Worm (Caenorhabditis elegans) whole organism, L2 larva: ENCODE measurements around the gene msp-31.

Experiments
- C34F6.9 ChIP-seq: fragments of 150-350 bp; optimal IDR thresholded peaks from 2 replicates; lab custom pipeline; 2014; ENCODE audit warnings: missing biosample characterization, missing genetic modification characterization
- F13H6.1 ChIP-seq: sonication (generic microtip); optimal IDR thresholded peaks from 2 replicates; lab custom pipeline; 2016; ENCODE audit warnings: missing genetic modification characterization, missing compliant biosample characterization
- Y55F3AM.14 ChIP-seq: fragments of 200-800 bp; sonication (Bioruptor generic); optimal IDR thresholded peaks from 2 replicates; lab custom pipeline; 2018; ENCODE audit warnings: mild to moderate bottlenecking, missing genetic modification characterization, missing compliant biosample characterization
- alr-1 ChIP-seq: fragments of 150-350 bp; optimal IDR thresholded peaks from 2 replicates; lab custom pipeline; 2014; ENCODE audit warnings: missing biosample characterization, missing genetic modification characterization
- aly-2 ChIP-seq: fragments of 150-350 bp; optimal IDR thresholded peaks from 2 replicates; lab custom pipeline; 2014; ENCODE audit warnings: missing biosample characterization, missing genetic modification characterization
- ama-1 ChIP-seq: fragments of 150-350 bp; optimal IDR thresholded peaks from 2 replicates; lab custom pipeline; 2018; ENCODE audit warnings: inconsistent platforms
- blmp-1 ChIP-seq: sonication (generic microtip); optimal IDR thresholded peaks from 2 replicates; lab custom pipeline; 2017; ENCODE audit warnings: missing genetic modification characterization, mild to moderate bottlenecking, missing compliant biosample characterization, antibody characterized with exemption, moderate library complexity; ENCODE audit not compliant: insufficient read depth
- ceh-16 ChIP-seq: fragments of 150-350 bp; optimal IDR thresholded peaks from 2 replicates; lab custom pipeline; 2014; ENCODE audit warnings: missing biosample characterization, missing genetic modification characterization
- ceh-82 ChIP-seq: fragments of 150-350 bp; optimal IDR thresholded peaks from 2 replicates; lab custom pipeline; 2014; ENCODE audit warnings: missing biosample characterization, missing genetic modification characterization
- crh-2 ChIP-seq: sonication (generic microtip); optimal IDR thresholded peaks from 2 replicates; lab custom pipeline; 2017; ENCODE audit warnings: missing biosample characterization, missing genetic modification characterization
- egl-27 ChIP-seq: sonication (generic microtip); optimal IDR thresholded peaks from 3 replicates; lab custom pipeline; 2017; ENCODE audit warnings: missing biosample characterization, missing genetic modification reagents, missing genetic modification characterization
- elt-1 ChIP-seq: fragments of 150-350 bp; optimal IDR thresholded peaks from 2 replicates; lab custom pipeline; 2014; ENCODE audit warnings: missing biosample characterization, missing genetic modification characterization
- elt-3 ChIP-seq: sonication (generic microtip); optimal IDR thresholded peaks from 2 replicates; lab custom pipeline; 2017; ENCODE audit warnings: missing biosample characterization, missing genetic modification characterization
- fos-1 ChIP-seq: fragments of 150-350 bp; optimal IDR thresholded peaks from 2 replicates; lab custom pipeline; 2014; ENCODE audit warnings: missing biosample characterization, missing genetic modification characterization
- gmeb-1 ChIP-seq: fragments of 150-350 bp; optimal IDR thresholded peaks from 2 replicates; lab custom pipeline; 2014; ENCODE audit warnings: missing biosample characterization, missing genetic modification characterization
- lin-11 ChIP-seq: fragments of 150-350 bp; sonication (generic microtip); optimal IDR thresholded peaks from 2 replicates; lab custom pipeline; 2014; ENCODE audit warnings: missing biosample characterization, missing genetic modification characterization, inconsistent platforms, mixed read lengths
- lin-13 ChIP-seq: fragments of 150-350 bp; optimal IDR thresholded peaks from 2 replicates; lab custom pipeline; 2014; ENCODE audit warnings: missing biosample characterization, missing genetic modification reagents, missing genetic modification characterization
- lin-39 ChIP-seq: fragments of 150-350 bp; optimal IDR thresholded peaks from 2 replicates; lab custom pipeline; 2014; ENCODE audit warnings: missing biosample characterization, missing genetic modification reagents, missing genetic modification characterization
- lsy-2 ChIP-seq, 2 experiments: fragments of 150-350 bp in 1 of 2; sonication (generic microtip) in 1 of 2; optimal IDR thresholded peaks; 2 replicates each; lab custom pipeline; 2014 to 2017; ENCODE audit warnings: missing biosample characterization in 2 of 2, missing genetic modification characterization in 2 of 2
- mab-5 ChIP-seq: fragments of 150-350 bp; optimal IDR thresholded peaks from 2 replicates; lab custom pipeline; 2014; ENCODE audit warnings: missing biosample characterization, missing genetic modification characterization
- mdl-1 ChIP-seq, 2 experiments: fragments of 150-350 bp in 1 of 2; sonication (generic microtip) in 1 of 2; optimal IDR thresholded peaks; 2 replicates each; lab custom pipeline; 2017; ENCODE audit warnings: missing biosample characterization in 2 of 2, missing genetic modification characterization in 2 of 2
- nhr-10 ChIP-seq: sonication (generic microtip); optimal IDR thresholded peaks from 2 replicates; lab custom pipeline; 2017; ENCODE audit warnings: missing biosample characterization, missing genetic modification characterization
- nhr-11 ChIP-seq: fragments of 150-350 bp; optimal IDR thresholded peaks from 2 replicates; lab custom pipeline; 2014; ENCODE audit warnings: missing biosample characterization, missing genetic modification characterization
- nhr-12 ChIP-seq: fragments of 150-350 bp; optimal IDR thresholded peaks from 2 replicates; lab custom pipeline; 2014; ENCODE audit warnings: missing biosample characterization, missing genetic modification characterization
- nhr-129 ChIP-seq: fragments of 150-350 bp; optimal IDR thresholded peaks from 2 replicates; lab custom pipeline; 2014; ENCODE audit warnings: missing biosample characterization, missing genetic modification characterization
- nhr-21 ChIP-seq: fragments of 150-350 bp; optimal IDR thresholded peaks from 2 replicates; lab custom pipeline; 2014; ENCODE audit warnings: missing biosample characterization, missing genetic modification characterization
- nhr-23 ChIP-seq: fragments of 150-350 bp; optimal IDR thresholded peaks from 2 replicates; lab custom pipeline; 2014; ENCODE audit warnings: missing biosample characterization, missing genetic modification reagents, missing genetic modification characterization
- nhr-237 ChIP-seq: fragments of 150-350 bp; optimal IDR thresholded peaks from 2 replicates; lab custom pipeline; 2014; ENCODE audit warnings: missing biosample characterization, missing genetic modification characterization
- nhr-25 ChIP-seq: fragments of 150-350 bp; sonication (generic microtip); optimal IDR thresholded peaks from 3 replicates; lab custom pipeline; 2014; ENCODE audit warnings: missing biosample characterization, missing genetic modification characterization
- nhr-6 ChIP-seq: fragments of 150-350 bp; optimal IDR thresholded peaks from 2 replicates; lab custom pipeline; 2014; ENCODE audit warnings: missing biosample characterization, missing genetic modification characterization
- nhr-77 ChIP-seq: fragments of 150-350 bp; optimal IDR thresholded peaks from 2 replicates; lab custom pipeline; 2014; ENCODE audit warnings: missing biosample characterization, missing genetic modification characterization
- peb-1 ChIP-seq: fragments of 150-350 bp; optimal IDR thresholded peaks from 2 replicates; lab custom pipeline; 2014; ENCODE audit warnings: missing biosample characterization, missing genetic modification characterization
- sem-4 ChIP-seq: fragments of 150-350 bp; optimal IDR thresholded peaks from 2 replicates; lab custom pipeline; 2014; ENCODE audit warnings: missing biosample characterization, missing genetic modification reagents, missing genetic modification characterization
- skn-1 ChIP-seq: sonication (generic microtip); optimal IDR thresholded peaks from 2 replicates; lab custom pipeline; 2017; ENCODE audit warnings: missing biosample characterization, missing genetic modification characterization
- sma-3 ChIP-seq: sonication (generic microtip); optimal IDR thresholded peaks from 2 replicates; lab custom pipeline; 2016; ENCODE audit warnings: missing genetic modification reagents, missing genetic modification characterization, missing compliant biosample characterization
- sma-9 ChIP-seq, 2 experiments: fragments of 150-350 bp in 1 of 2; sonication (generic microtip) in 1 of 2; optimal IDR thresholded peaks; 2 replicates each; lab custom pipeline; 2014 to 2016; ENCODE audit warnings: missing genetic modification characterization in 2 of 2, mild to moderate bottlenecking in 1 of 2, missing biosample characterization in 1 of 2, missing compliant biosample characterization in 1 of 2, missing genetic modification reagents in 1 of 2, moderate library complexity in 1 of 2
- snpc-4 ChIP-seq: fragments of 150-350 bp; optimal IDR thresholded peaks from 2 replicates; lab custom pipeline; 2014; ENCODE audit warnings: missing biosample characterization, missing genetic modification characterization
- unc-39 ChIP-seq: fragments of 150-350 bp; optimal IDR thresholded peaks from 2 replicates; lab custom pipeline; 2014; ENCODE audit warnings: missing biosample characterization, missing genetic modification characterization
- unc-55 ChIP-seq: fragments of 150-350 bp; sonication (generic microtip); optimal IDR thresholded peaks from 3 replicates; lab custom pipeline; 2014; ENCODE audit warnings: missing biosample characterization, missing genetic modification reagents, missing genetic modification characterization
- unc-62 ChIP-seq: fragments of 150-350 bp; optimal IDR thresholded peaks from 2 replicates; lab custom pipeline; 2014; ENCODE audit warnings: missing biosample characterization, missing genetic modification reagents, missing genetic modification characterization
- zag-1 ChIP-seq: fragments of 150-350 bp; optimal IDR thresholded peaks from 2 replicates; lab custom pipeline; 2014; ENCODE audit warnings: missing biosample characterization, missing genetic modification characterization
- ztf-1 ChIP-seq: fragments of 200-800 bp; sonication (Bioruptor generic); conservative IDR thresholded peaks from 2 replicates; pipeline ENCODE4 v1.3.6; 2022; ENCODE audit warnings: missing genetic modification characterization, missing compliant biosample characterization
- ztf-11 ChIP-seq: sonication (generic microtip); optimal IDR thresholded peaks from 2 replicates; lab custom pipeline; 2017; ENCODE audit warnings: missing biosample characterization, missing genetic modification characterization
- ztf-4 ChIP-seq: fragments of 150-350 bp; optimal IDR thresholded peaks from 2 replicates; lab custom pipeline; 2014; ENCODE audit warnings: missing biosample characterization, missing genetic modification characterization

msp-31 gene

DNA sequence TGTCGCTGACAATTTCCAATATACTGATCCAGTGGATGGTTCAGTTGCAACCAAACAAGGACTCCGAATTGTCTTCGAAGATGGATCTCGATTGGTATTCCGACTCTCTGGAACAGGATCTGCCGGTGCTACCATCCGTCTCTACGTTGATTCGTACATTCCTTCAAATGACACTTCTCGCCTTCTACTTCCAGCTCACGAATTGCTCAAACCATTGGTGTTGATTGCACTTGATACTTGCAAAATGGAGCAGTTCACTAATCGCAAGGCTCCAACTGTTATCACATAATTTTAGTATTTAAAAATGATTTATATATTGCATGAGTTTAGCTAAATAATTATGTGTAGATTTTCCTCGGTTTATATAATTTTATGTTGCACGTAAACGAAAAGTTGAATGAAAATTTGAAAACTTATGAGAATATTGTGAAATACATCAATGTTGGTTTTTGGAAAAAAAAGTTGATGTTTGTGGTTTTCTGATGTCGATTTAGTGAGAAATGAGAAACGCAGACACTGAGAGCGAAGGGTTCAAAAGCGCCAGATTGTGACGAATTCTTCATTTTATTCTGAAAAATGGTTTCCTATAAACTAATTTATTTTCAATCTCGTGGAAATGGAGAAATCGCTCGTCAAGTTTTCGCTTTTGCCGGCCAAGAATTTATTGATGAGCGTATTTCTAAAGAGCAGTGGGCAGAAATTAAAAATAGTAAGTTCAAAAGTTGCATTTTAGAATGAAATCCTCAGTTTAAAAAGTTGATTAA lies 25.2 kb downstream of the msp-31 start, which contains the start of gene gst-9 (continued):
- TF ChIP-seq sma-3 (GFP tag; lab: Kevin White, UChicago) (peak; percentile 23), nhr-23 (tag; lab: Kevin White, UChicago) (no peak), elt-1 (no peak)

ce11 chrII:4888527-4889487 lies 27.6 kb downstream of the msp-31 start, which contains the start of gene pgm-1:
pgm-1 (plus strand) TSS chrII:4889437.
- TF ChIP-seq elt-3 (tag; lab: Kevin White, UChicago): no peak
- TF ChIP-seq nhr-10 (tag; lab: Kevin White, UChicago): no peak
- TF ChIP-seq skn-1 (tag; lab: Kevin White, UChicago): no peak
- no peak for TF ChIP-seq lin-39 (tag; lab: Kevin White, UChicago)
- peak; percentile 45 for TF ChIP-seq sma-9 (GFP tag; optimal IDR thresholded peaks at IDR 0.05; lab: Kevin White, UChicago)
- no peak for TF ChIP-seq sma-9 (tag; optimal IDR thresholded peaks at IDR 0.05; lab: Kevin White, UChicago)
- TF ChIP-seq aly-2: no peak
- no peak for TF ChIP-seq nhr-237 (tag; lab: Kevin White, UChicago)
- TF ChIP-seq blmp-1 (tag; lab: Kevin White, UChicago): no peak
- TF ChIP-seq unc-39 (tag; lab: Kevin White, UChicago): no peak
- peak; percentile 53 for TF ChIP-seq crh-2 (tag; lab: Kevin White, UChicago)
- no peak for TF ChIP-seq elt-1
- no peak for TF ChIP-seq sma-3 (GFP tag; lab: Kevin White, UChicago)
- TF ChIP-seq peb-1 (tag; lab: Kevin White, UChicago): no peak
- TF ChIP-seq nhr-25 (tag; lab: Kevin White, UChicago): no peak
- TF ChIP-seq Y55F3AM.14 (GFP tag; lab: Kevin White, UChicago): no peak
- peak; percentile 15 for TF ChIP-seq fos-1 (tag; lab: Kevin White, UChicago)
- TF ChIP-seq ztf-11: no peak
- no peak for TF ChIP-seq ceh-82 (tag; lab: Kevin White, UChicago)
- no peak for TF ChIP-seq mab-5 (tag; lab: Kevin White, UChicago)
- no peak for TF ChIP-seq mdl-1 (tag; optimal IDR thresholded peaks at IDR 0.05; lab: Kevin White, UChicago)
- TF ChIP-seq nhr-12: no peak
- TF ChIP-seq ceh-16: no peak
- peak; percentile 52 for TF ChIP-seq F13H6.1
- no peak for TF ChIP-seq snpc-4 (tag; lab: Kevin White, UChicago)
- TF ChIP-seq nhr-23 (tag; lab: Kevin White, UChicago): no peak
- no peak for TF ChIP-seq gmeb-1 (tag; lab: Kevin White, UChicago)
- TF ChIP-seq nhr-6: no peak
- TF ChIP-seq ztf-4 (tag; lab: Kevin White, UChicago): no peak
- TF ChIP-seq nhr-129 (tag; lab: Kevin White, UChicago): peak; percentile 33
- TF ChIP-seq unc-62 (GFP tag; lab: Kevin White, UChicago): no peak
- TF ChIP-seq nhr-21 (tag; lab: Kevin White, UChicago): no peak
- no peak for TF ChIP-seq sem-4 (tag; lab: Kevin White, UChicago)
- no peak for TF ChIP-seq lin-11 (tag; lab: Kevin White, UChicago)
- TF ChIP-seq egl-27 (tag; lab: Kevin White, UChicago): no peak
- peak in 1 of 2 experiments; percentile 23 for TF ChIP-seq lsy-2 (tag; optimal IDR thresholded peaks at IDR 0.05; lab: Kevin White, UChicago)
- no peak for TF ChIP-seq lin-13 (GFP tag; lab: Kevin White, UChicago)
- TF ChIP-seq ztf-1: no peak
- peak; percentile 9 for TF ChIP-seq unc-55
- no peak for TF ChIP-seq nhr-77 (tag; lab: Kevin White, UChicago)
- peak; percentile 70 for TF ChIP-seq C34F6.9 (tag; lab: Kevin White, UChicago)
- no peak for TF ChIP-seq alr-1
- TF ChIP-seq ama-1 (lab: Kevin White, UChicago): peak; percentile 50
- no peak for TF ChIP-seq nhr-11 (tag; lab: Kevin White, UChicago)
- no peak for TF ChIP-seq zag-1
